Fruit fly (Drosophila melanogaster): ENCODE measurements around the gene Hus1-like.

- TF ChIP-seq psq (GFP tag; optimal IDR thresholded peaks at IDR 0.05) = no peak
- TF ChIP-seq jim (GFP tag; optimal IDR thresholded peaks at IDR 0.05) = no peak
- TF ChIP-seq foxo (GFP tag; optimal IDR thresholded peaks at IDR 0.05) = no peak
- TF ChIP-seq usp (GFP tag; optimal IDR thresholded peaks at IDR 0.05) = no peak
- TF ChIP-seq h (GFP tag; optimal IDR thresholded peaks at IDR 0.05) = no peak
These were observed 19.3 kb upstream of the Hus1-like start, which contains the start of gene CG14659 for dm6 chr3R:4831197-4831596.
